Worm (Caenorhabditis elegans): ENCODE results near the gene ser-4.

Gene ser-4

ce11 chrIII:1744486-1744885 lies 11.6 kb upstream of the ser-4 start (continued):
- TF ChIP-seq attf-5 (GFP tag; optimal IDR thresholded peaks at IDR 0.05) (no peak), madf-10 (tag; optimal IDR thresholded peaks at IDR 0.05) (no peak), Y56A3A.18 (GFP tag; IDR thresholded peaks at IDR 0.05) (no peak), tbx-9 (tag; optimal IDR thresholded peaks at IDR 0.05; ENCODE audit: borderline replicate concordance) (no peak), unc-62 (GFP tag; optimal IDR thresholded peaks at IDR 0.05) (no peak), F37B4.10 (GFP tag; IDR thresholded peaks at IDR 0.05) (no peak), gei-17 (GFP tag; optimal IDR thresholded peaks at IDR 0.05) (no peak), mxl-1 (tag; optimal IDR thresholded peaks at IDR 0.05) (no peak), aptf-3 (GFP tag; IDR thresholded peaks at IDR 0.05) (no peak), Y95B8A.8 (GFP tag; IDR thresholded peaks at IDR 0.05) (0 out of 2 replicates have a peak, but pooled peaks have one; percentile 17), atf-7 (tag; optimal IDR thresholded peaks at IDR 0.05) (no peak), hmg-1.2 (GFP tag; IDR thresholded peaks at IDR 0.05) (0 out of 2 replicates have a peak, but pooled peaks have one; percentile 11), hlh-26 (GFP tag; conservative IDR thresholded peaks at IDR 0.05) (no peak), bed-2 (GFP tag; IDR thresholded peaks at IDR 0.05) (no peak), nhr-27 (tag; optimal IDR thresholded peaks at IDR 0.05) (no peak), C17E4.6 (GFP tag; IDR thresholded peaks at IDR 0.05) (no peak), ama-1 (optimal IDR thresholded peaks at IDR 0.05) (no peak), ama-1 (GFP tag; optimal IDR thresholded peaks at IDR 0.05) (no peak), let-526 (GFP tag; IDR thresholded peaks at IDR 0.05) (no peak), rec-8 (tag; optimal IDR thresholded peaks at IDR 0.05) (peak; percentile 17), dpl-1 (GFP tag; optimal IDR thresholded peaks at IDR 0.05) (no peak), F22D6.2 (tag; optimal IDR thresholded peaks at IDR 0.05) (no peak), attf-3 (GFP tag; conservative IDR thresholded peaks at IDR 0.05) (no peak), mel-28 (tag; optimal IDR thresholded peaks at IDR 0.05; ENCODE audit: borderline replicate concordance) (no peak), rcor-1 (GFP tag; IDR thresholded peaks at IDR 0.05) (no peak), efl-1 (GFP tag; optimal IDR thresholded peaks at IDR 0.05) (no peak), nfya-2 (GFP tag; IDR thresholded peaks at IDR 0.05) (no peak), ztf-22 (GFP tag; optimal IDR thresholded peaks at IDR 0.05) (no peak), ztf-26 (tag; optimal IDR thresholded peaks at IDR 0.05) (no peak), ets-4 (GFP tag; optimal IDR thresholded peaks at IDR 0.05) (no peak), ZK185.1 (tag; optimal IDR thresholded peaks at IDR 0.05; ENCODE audit: poor library complexity, severe bottlenecking) (no peak), Y53F4B.3 (GFP tag; IDR thresholded peaks at IDR 0.05) (no peak), lin-26 (GFP tag; IDR thresholded peaks at IDR 0.05) (peak; percentile 78), D2030.7 (GFP tag; IDR thresholded peaks at IDR 0.05) (no peak), attf-6 (GFP tag; IDR thresholded peaks at IDR 0.05) (no peak), nfyb-1 (GFP tag; IDR thresholded peaks at IDR 0.05) (no peak), repo-1 (tag; optimal IDR thresholded peaks at IDR 0.05) (no peak), T07F8.4 (tag; optimal IDR thresholded peaks at IDR 0.05) (no peak), cebp-2 (GFP tag; IDR thresholded peaks at IDR 0.05) (no peak), F57A8.1 (GFP tag; optimal IDR thresholded peaks at IDR 0.05) (no peak), lir-1 (GFP tag; conservative IDR thresholded peaks at IDR 0.05) (no peak), madf-8 (GFP tag; conservative IDR thresholded peaks at IDR 0.05) (no peak), tbp1 (GFP tag; optimal IDR thresholded peaks at IDR 0.05) (peak; percentile 91), B0261.1 (tag; optimal IDR thresholded peaks at IDR 0.05) (peak; percentile 71), lsl-1 (GFP tag; optimal IDR thresholded peaks at IDR 0.05) (no peak), chd-7 (tag; optimal IDR thresholded peaks at IDR 0.05) (peak; percentile 42), madf-6 (GFP tag; IDR thresholded peaks at IDR 0.05) (no peak), F55B11.4 (tag; optimal IDR thresholded peaks at IDR 0.05; ENCODE audit: borderline replicate concordance, insufficient read depth) (no peak), F23B12.7 (tag; optimal IDR thresholded peaks at IDR 0.05; ENCODE audit: insufficient read depth) (no peak), dpff-1 (tag; optimal IDR thresholded peaks at IDR 0.05) (no peak)

Measured in whole organism, young adult.